Worm (Caenorhabditis elegans) whole organism, L4 larva: ENCODE measurements around the gene acbp-4.

Experiments
- F26F4.8 ChIP-seq: fragments of 200-800 bp; sonication (Bioruptor generic); conservative IDR thresholded peaks from 2 replicates; pipeline ENCODE4 v1.3.6; 2022; ENCODE audit warnings: missing genetic modification characterization, missing compliant biosample characterization
- F44E2.7 ChIP-seq: fragments of 200-800 bp; sonication (Bioruptor generic); IDR thresholded peaks from 2 replicates; pipeline ENCODE4 v2.1.2; 2022; ENCODE audit warnings: missing genetic modification characterization, missing compliant biosample characterization
- F49E8.2 ChIP-seq: sonication (generic microtip); optimal IDR thresholded peaks from 2 replicates; lab custom pipeline; 2016; ENCODE audit warnings: missing compliant biosample characterization, mild to moderate bottlenecking, missing genetic modification characterization, borderline replicate concordance
- T26A8.4 ChIP-seq: fragments of 200-800 bp; sonication (Bioruptor generic); IDR thresholded peaks from 2 replicates; pipeline ENCODE4 v1.3.6; 2022; ENCODE audit warnings: missing genetic modification characterization, missing compliant biosample characterization
- Y105C5A.15 ChIP-seq: fragments of 200-800 bp; sonication (Bioruptor generic); IDR thresholded peaks from 2 replicates; pipeline ENCODE4 v1.3.6; 2022; ENCODE audit warnings: missing genetic modification characterization, missing compliant biosample characterization
- ZK546.5 ChIP-seq, 2 experiments: sonication (generic microtip); optimal IDR thresholded peaks; 2 replicates each; lab custom pipeline; 2017; ENCODE audit warnings: missing biosample characterization in 2 of 2, missing genetic modification characterization in 2 of 2
- attf-4 ChIP-seq: sonication (generic microtip); optimal IDR thresholded peaks from 3 replicates; lab custom pipeline; 2017; ENCODE audit warnings: missing biosample characterization, missing genetic modification characterization
- ceh-20 ChIP-seq: fragments of 200-800 bp; sonication (Bioruptor generic); IDR thresholded peaks from 2 replicates; pipeline ENCODE4 v1.3.6; 2022; ENCODE audit warnings: missing genetic modification reagents, missing genetic modification characterization, missing compliant biosample characterization
- ceh-28 ChIP-seq: fragments of 150-350 bp; optimal IDR thresholded peaks from 2 replicates; lab custom pipeline; 2014; ENCODE audit warnings: missing biosample characterization, missing genetic modification reagents, missing genetic modification characterization
- ceh-44 ChIP-seq: fragments of 200-800 bp; sonication (Bioruptor generic); IDR thresholded peaks from 2 replicates; pipeline ENCODE4 v1.3.6; 2022; ENCODE audit warnings: missing genetic modification reagents, missing genetic modification characterization, missing compliant biosample characterization
- ceh-62 ChIP-seq: sonication (generic microtip); optimal IDR thresholded peaks from 2 replicates; lab custom pipeline; 2017; ENCODE audit warnings: missing biosample characterization, missing genetic modification characterization
- ceh-82 ChIP-seq: sonication (generic microtip); optimal IDR thresholded peaks from 2 replicates; lab custom pipeline; 2017; ENCODE audit warnings: missing biosample characterization, missing genetic modification characterization
- daf-12 ChIP-seq: fragments of 150-350 bp; optimal IDR thresholded peaks from 2 replicates; lab custom pipeline; 2014; ENCODE audit warnings: missing biosample characterization, missing genetic modification reagents, missing genetic modification characterization
- daf-16 ChIP-seq, 3 experiments: sonication (generic microtip); optimal IDR thresholded peaks; 2 replicates each; lab custom pipeline; 2016 to 2017; ENCODE audit warnings: missing genetic modification characterization in 3 of 3, missing genetic modification reagents in 3 of 3, mild to moderate bottlenecking in 2 of 3, missing compliant biosample characterization in 2 of 3, missing biosample characterization in 1 of 3, moderate library complexity in 1 of 3
- dmd-6 ChIP-seq: fragments of 200-800 bp; sonication (Bioruptor generic); IDR thresholded peaks from 2 replicates; pipeline ENCODE4 v1.3.6; 2022; ENCODE audit warnings: missing genetic modification reagents, missing genetic modification characterization, missing compliant biosample characterization
- dve-1 ChIP-seq: sonication (generic microtip); optimal IDR thresholded peaks from 2 replicates; lab custom pipeline; 2017; ENCODE audit warnings: antibody characterized with exemption, mild to moderate bottlenecking, missing genetic modification characterization, missing compliant biosample characterization; ENCODE audit not compliant: insufficient read depth
- egl-43 ChIP-seq: fragments of 200-800 bp; sonication (Bioruptor generic); IDR thresholded peaks from 2 replicates; pipeline ENCODE4 v1.3.6; 2022; ENCODE audit warnings: missing genetic modification reagents, missing genetic modification characterization, missing compliant biosample characterization
- fkh-10 ChIP-seq: fragments of 150-350 bp; optimal IDR thresholded peaks from 2 replicates; lab custom pipeline; 2014; ENCODE audit warnings: missing biosample characterization, missing genetic modification reagents, missing genetic modification characterization
- hlh-11 ChIP-seq: fragments of 200-800 bp; sonication (Bioruptor generic); optimal IDR thresholded peaks from 2 replicates; lab custom pipeline; 2018; ENCODE audit warnings: mild to moderate bottlenecking, missing genetic modification characterization, missing compliant biosample characterization
- hlh-30 ChIP-seq: sonication (generic microtip); optimal IDR thresholded peaks from 2 replicates; lab custom pipeline; 2017; ENCODE audit warnings: antibody characterized with exemption, mild to moderate bottlenecking, missing genetic modification characterization, missing compliant biosample characterization; ENCODE audit not compliant: insufficient read depth
- hmg-1.1 ChIP-seq: fragments of 200-800 bp; sonication (Bioruptor generic); IDR thresholded peaks from 2 replicates; pipeline ENCODE4 v1.3.6; 2022; ENCODE audit warnings: missing genetic modification reagents, missing genetic modification characterization, missing compliant biosample characterization
- lim-7 ChIP-seq: fragments of 200-800 bp; sonication (Bioruptor generic); IDR thresholded peaks from 2 replicates; pipeline ENCODE4 v1.3.6; 2022; ENCODE audit warnings: missing genetic modification characterization, missing compliant biosample characterization
- lin-13 ChIP-seq: fragments of 150-350 bp; optimal IDR thresholded peaks from 2 replicates; lab custom pipeline; 2014; ENCODE audit warnings: missing biosample characterization, missing genetic modification reagents, missing genetic modification characterization
- lin-29 ChIP-seq: fragments of 200-800 bp; sonication (Bioruptor generic); IDR thresholded peaks from 2 replicates; pipeline ENCODE4 v1.3.6; 2022; ENCODE audit warnings: missing genetic modification reagents, missing genetic modification characterization, missing compliant biosample characterization
- lin-38 ChIP-seq: fragments of 200-800 bp; sonication (Bioruptor generic); IDR thresholded peaks from 2 replicates; pipeline ENCODE4 v1.3.6; 2022; ENCODE audit warnings: missing genetic modification reagents, missing genetic modification characterization, missing compliant biosample characterization
- lir-3 ChIP-seq: sonication (generic microtip); optimal IDR thresholded peaks from 2 replicates; lab custom pipeline; 2016; ENCODE audit warnings: mild to moderate bottlenecking, missing genetic modification characterization, missing compliant biosample characterization
- madf-5 ChIP-seq, 2 experiments: fragments of 200-800 bp; sonication (Bioruptor generic); IDR thresholded peaks; 2 replicates each; pipeline ENCODE4 v1.3.6; 2022; ENCODE audit warnings: missing compliant biosample characterization in 2 of 2, missing genetic modification characterization in 2 of 2
- madf-9 ChIP-seq: fragments of 200-800 bp; sonication (Bioruptor generic); conservative IDR thresholded peaks from 2 replicates; pipeline ENCODE4 v1.3.6; 2022; ENCODE audit warnings: missing genetic modification reagents, missing genetic modification characterization, missing compliant biosample characterization
- mdl-1 ChIP-seq, 2 experiments: fragments of 150-350 bp in 1 of 2; sonication (generic microtip) in 1 of 2; optimal IDR thresholded peaks; 2 replicates each; lab custom pipeline; 2014 to 2017; ENCODE audit warnings: missing biosample characterization in 2 of 2, missing genetic modification characterization in 2 of 2
- mdt-29 ChIP-seq: fragments of 200-800 bp; sonication (Bioruptor generic); IDR thresholded peaks from 2 replicates; pipeline ENCODE4 v1.3.6; 2022; ENCODE audit warnings: missing genetic modification reagents, missing genetic modification characterization, missing compliant biosample characterization
- mep-1 ChIP-seq: fragments of 150-350 bp; sonication (generic microtip); optimal IDR thresholded peaks from 3 replicates; lab custom pipeline; 2014; ENCODE audit warnings: missing biosample characterization, missing genetic modification characterization
- mxl-2 ChIP-seq: fragments of 200-800 bp; sonication (Bioruptor generic); conservative IDR thresholded peaks from 2 replicates; pipeline ENCODE4 v1.3.6; 2022; ENCODE audit warnings: missing genetic modification reagents, missing genetic modification characterization, missing compliant biosample characterization
- mxl-3 ChIP-seq: fragments of 200-800 bp; sonication (Bioruptor generic); optimal IDR thresholded peaks from 2 replicates; lab custom pipeline; 2018; ENCODE audit warnings: mild to moderate bottlenecking, missing genetic modification characterization, missing compliant biosample characterization
- nhr-10 ChIP-seq: fragments of 150-350 bp; optimal IDR thresholded peaks from 2 replicates; lab custom pipeline; 2014; ENCODE audit warnings: missing biosample characterization, missing genetic modification characterization
- nhr-102 ChIP-seq: sonication (generic microtip); optimal IDR thresholded peaks from 2 replicates; lab custom pipeline; 2016; ENCODE audit warnings: mild to moderate bottlenecking, missing genetic modification characterization, moderate library complexity, missing compliant biosample characterization
- nhr-11 ChIP-seq: fragments of 150-350 bp; optimal IDR thresholded peaks from 2 replicates; lab custom pipeline; 2014; ENCODE audit warnings: missing biosample characterization, missing genetic modification characterization
- nhr-237 ChIP-seq: sonication (generic microtip); optimal IDR thresholded peaks from 2 replicates; lab custom pipeline; 2017; ENCODE audit warnings: missing biosample characterization, missing genetic modification characterization
- nhr-42 ChIP-seq: fragments of 200-800 bp; sonication (Bioruptor generic); IDR thresholded peaks from 2 replicates; pipeline ENCODE4 v1.3.6; 2022; ENCODE audit warnings: missing genetic modification characterization, missing compliant biosample characterization
- pha-4 ChIP-seq, 2 experiments: fragments of 150-350 bp in 1 of 2; fragments of 200-800 bp in 1 of 2; sonication (Bioruptor generic) in 1 of 2; IDR thresholded peaks in 1 of 2; optimal IDR thresholded peaks in 1 of 2; 2 replicates each; pipeline versions ENCODE4 v1.3.6 to Lab custom; 2014 to 2022; ENCODE audit warnings: missing genetic modification characterization in 2 of 2, missing genetic modification reagents in 2 of 2, missing biosample characterization in 1 of 2, missing compliant biosample characterization in 1 of 2
- php-3 ChIP-seq: fragments of 200-800 bp; sonication (Bioruptor generic); IDR thresholded peaks from 2 replicates; pipeline ENCODE4 v1.3.6; 2022; ENCODE audit warnings: missing genetic modification reagents, missing genetic modification characterization, missing compliant biosample characterization
- pqm-1 ChIP-seq: sonication (generic microtip); optimal IDR thresholded peaks from 2 replicates; lab custom pipeline; 2017; ENCODE audit warnings: missing biosample characterization, missing genetic modification characterization
- rbr-2 ChIP-seq: sonication (generic microtip); optimal IDR thresholded peaks from 2 replicates; lab custom pipeline; 2016; ENCODE audit warnings: missing genotype, missing genetic modification characterization, missing compliant biosample characterization
- saeg-2 ChIP-seq: fragments of 200-800 bp; sonication (Bioruptor generic); IDR thresholded peaks from 2 replicates; pipeline ENCODE4 v1.3.6; 2022; ENCODE audit warnings: missing genetic modification reagents, missing genetic modification characterization, missing compliant biosample characterization
- skn-1 ChIP-seq: fragments of 150-350 bp; optimal IDR thresholded peaks from 2 replicates; lab custom pipeline; 2014; ENCODE audit warnings: missing biosample characterization, missing genetic modification characterization
- tra-1 ChIP-seq: fragments of 200-800 bp; sonication (Bioruptor generic); IDR thresholded peaks from 2 replicates; pipeline ENCODE4 v1.3.6; 2022; ENCODE audit warnings: missing genetic modification reagents, missing genetic modification characterization, missing compliant biosample characterization
- unc-39 ChIP-seq: sonication (generic microtip); optimal IDR thresholded peaks from 2 replicates; lab custom pipeline; 2017; ENCODE audit warnings: missing biosample characterization, missing genetic modification characterization
- vab-7 ChIP-seq: fragments of 200-800 bp; sonication (Bioruptor generic); IDR thresholded peaks from 2 replicates; pipeline ENCODE4 v1.3.6; 2022; ENCODE audit warnings: missing genetic modification reagents, missing genetic modification characterization, missing compliant biosample characterization
- zfp-2 ChIP-seq: sonication (generic microtip); optimal IDR thresholded peaks from 2 replicates; lab custom pipeline; 2016; ENCODE audit warnings: mild to moderate bottlenecking, missing genetic modification characterization, missing compliant biosample characterization
- zfp-3 ChIP-seq: fragments of 200-800 bp; sonication (Bioruptor generic); conservative IDR thresholded peaks from 2 replicates; pipeline ENCODE4 v1.3.6; 2022; ENCODE audit warnings: missing genetic modification reagents, missing genetic modification characterization, missing compliant biosample characterization
- zip-11 ChIP-seq: fragments of 200-800 bp; sonication (Bioruptor generic); IDR thresholded peaks from 2 replicates; pipeline ENCODE4 v1.3.6; 2022; ENCODE audit warnings: missing genetic modification characterization, missing compliant biosample characterization
- ztf-11 ChIP-seq: fragments of 150-350 bp; optimal IDR thresholded peaks from 2 replicates; lab custom pipeline; 2014; ENCODE audit warnings: missing biosample characterization, missing genetic modification characterization

The acbp-4 gene

ce11 chrIII:7336214-7336613 lies 27.3 kb upstream of the acbp-4 start, which contains the start of gene gsp-2 (continued):
- peak; percentile 41 for TF ChIP-seq rbr-2 (tag; lab: Kevin White, UChicago)
- no peak for TF ChIP-seq Y105C5A.15 (GFP tag; lab: Robert Waterston, UW)
- TF ChIP-seq ceh-28 (tag; lab: Kevin White, UChicago): no peak
- TF ChIP-seq vab-7 (GFP tag; lab: Robert Waterston, UW): no peak
- TF ChIP-seq F49E8.2 (tag; lab: Kevin White, UChicago): no peak
- TF ChIP-seq mdt-29: peak; percentile 68
- peak; percentile 86 for TF ChIP-seq lin-38
- TF ChIP-seq nhr-102 (tag; lab: Kevin White, UChicago): peak; percentile 20
- no peak for TF ChIP-seq fkh-10 (GFP tag; lab: Kevin White, UChicago)
- TF ChIP-seq saeg-2: no peak
- TF ChIP-seq daf-16 (GFP tag; optimal IDR thresholded peaks at IDR 0.05; lab: Kevin White, UChicago): no peak
- peak; percentile 64 for TF ChIP-seq daf-16 (tag; optimal IDR thresholded peaks at IDR 0.05; lab: Kevin White, UChicago)
- no peak for TF ChIP-seq zip-11 (GFP tag; lab: Robert Waterston, UW)
- TF ChIP-seq dve-1 (tag; lab: Kevin White, UChicago): peak; percentile 85
- no peak for TF ChIP-seq php-3 (GFP tag; lab: Robert Waterston, UW)
- no peak for TF ChIP-seq ceh-44 (GFP tag; lab: Robert Waterston, UW)
- TF ChIP-seq mep-1 (tag; lab: Kevin White, UChicago): peak; percentile 53
- no peak for TF ChIP-seq nhr-10 (tag; lab: Kevin White, UChicago)
- peak; percentile 73 for TF ChIP-seq zfp-3
- TF ChIP-seq egl-43: peak; percentile 19; the same call in 1 of the 2 replicates
- no peak for TF ChIP-seq madf-5 (GFP tag; IDR thresholded peaks at IDR 0.05; lab: Robert Waterston, UW)
- TF ChIP-seq zfp-2 (tag; lab: Kevin White, UChicago): peak; percentile 28
- TF ChIP-seq nhr-42: no peak
- no peak for TF ChIP-seq daf-12 (tag; lab: Kevin White, UChicago)
- TF ChIP-seq ceh-82 (tag; lab: Kevin White, UChicago): no peak
- TF ChIP-seq unc-39 (tag; lab: Kevin White, UChicago): no peak
- TF ChIP-seq mdl-1 (tag; optimal IDR thresholded peaks at IDR 0.05; lab: Kevin White, UChicago): peak in 1 of 2 experiments; percentile 55
- TF ChIP-seq ceh-62: no peak
- TF ChIP-seq ztf-11 (tag; lab: Kevin White, UChicago): no peak
- TF ChIP-seq hmg-1.1 (GFP tag; lab: Robert Waterston, UW): peak; percentile 66
- peak; percentile 64; the same call in 1 of the 2 replicates for TF ChIP-seq lim-7 (GFP tag; lab: Robert Waterston, UW)
- TF ChIP-seq nhr-237 (tag; lab: Kevin White, UChicago): no peak
- TF ChIP-seq ZK546.5 (tag; optimal IDR thresholded peaks at IDR 0.05; lab: Kevin White, UChicago): peak in 1 of 2 experiments; percentile 88
- TF ChIP-seq nhr-11: peak; percentile 74
- no peak for TF ChIP-seq F44E2.7 (GFP tag; lab: Robert Waterston, UW)
- no peak for TF ChIP-seq madf-9 (GFP tag; lab: Robert Waterston, UW)
- TF ChIP-seq T26A8.4 (GFP tag; lab: Robert Waterston, UW): peak; percentile 30; the same call in 1 of the 2 replicates
- TF ChIP-seq lir-3: no peak
- no peak for TF ChIP-seq ceh-20 (GFP tag; lab: Robert Waterston, UW)
- TF ChIP-seq lin-29 (GFP tag; lab: Robert Waterston, UW): no peak
- peak; percentile 73 for TF ChIP-seq hlh-30
- no peak for TF ChIP-seq attf-4 (tag; lab: Kevin White, UChicago)
- TF ChIP-seq tra-1 (GFP tag; lab: Robert Waterston, UW): no peak
- peak; percentile 42 for TF ChIP-seq pqm-1 (tag; lab: Kevin White, UChicago)
- TF ChIP-seq F26F4.8 (GFP tag; lab: Robert Waterston, UW): no peak
- no peak for TF ChIP-seq skn-1
- peak; percentile 83 for TF ChIP-seq dmd-6 (GFP tag; lab: Robert Waterston, UW)
- peak; percentile 22; the same call in 1 of the 2 replicates for TF ChIP-seq pha-4 (GFP tag; IDR thresholded peaks at IDR 0.05; lab: Robert Waterston, UW)
- TF ChIP-seq pha-4 (tag; optimal IDR thresholded peaks at IDR 0.05; lab: Kevin White, UChicago): no peak
- peak; percentile 55 for TF ChIP-seq mxl-3 (GFP tag; lab: Kevin White, UChicago)
- peak; percentile 86 for TF ChIP-seq hlh-11
- no peak for TF ChIP-seq mxl-2
- TF ChIP-seq lin-13 (GFP tag; lab: Kevin White, UChicago): no peak
